Fruit fly (Drosophila melanogaster): ENCODE measurements around the gene PIG-Q.
A peak's percentile ranks its signal among the peaks of the same experiment; 100 is the strongest.

PIG-Q gene

DNA sequence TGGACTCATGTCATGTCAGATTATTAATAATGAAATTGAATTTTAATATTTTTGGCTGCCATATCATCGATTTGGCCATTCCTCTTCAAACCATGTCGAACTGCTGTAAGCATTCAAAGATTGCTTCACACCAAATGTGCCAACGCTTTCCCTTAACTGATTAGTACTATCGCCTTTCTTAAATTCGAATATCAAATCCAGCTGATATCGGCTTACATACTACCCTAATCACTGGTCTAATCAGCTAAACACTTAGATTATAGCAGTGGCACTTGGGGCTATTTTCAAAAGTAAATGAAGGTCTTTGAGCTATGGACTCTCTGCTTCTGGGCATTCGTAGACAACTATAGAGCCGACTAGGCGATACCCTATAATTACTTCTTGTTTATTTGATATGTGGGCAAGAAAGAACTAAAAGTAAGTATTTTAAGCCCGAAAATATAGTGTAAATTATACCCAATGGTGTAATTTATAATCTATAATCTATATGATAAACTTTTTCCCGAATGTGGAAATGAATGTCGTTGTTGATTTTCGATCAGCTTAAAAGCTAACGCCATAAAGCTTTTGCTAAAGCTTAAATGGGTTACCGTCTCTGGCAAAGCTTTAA is 45.0 kb downstream of the PIG-Q start (continued):
- TF ChIP-seq cyc (GFP tag; optimal IDR thresholded peaks at IDR 0.05) (peak; percentile 48), CG11762 (GFP tag; optimal IDR thresholded peaks at IDR 0.05; ENCODE audit: insufficient read depth) (peak; percentile 54), CG3919 (GFP tag; optimal IDR thresholded peaks at IDR 0.05) (peak; percentile 74), CG6808 (GFP tag; optimal IDR thresholded peaks at IDR 0.05) (no peak), Hr38 (GFP tag; optimal IDR thresholded peaks at IDR 0.05) (no peak), Sox14 (GFP tag; optimal IDR thresholded peaks at IDR 0.05) (no peak), OdsH (GFP tag; optimal IDR thresholded peaks at IDR 0.05) (no peak), Smox (GFP tag; optimal IDR thresholded peaks at IDR 0.05) (no peak), CG4318 (GFP tag; optimal IDR thresholded peaks at IDR 0.05) (peak; percentile 38), CG32006 (GFP tag; optimal IDR thresholded peaks at IDR 0.05) (peak; percentile 79), Hr39 (GFP tag; optimal IDR thresholded peaks at IDR 0.05) (no peak), pdm3 (GFP tag; optimal IDR thresholded peaks at IDR 0.05) (peak; percentile 80), esn (GFP tag; optimal IDR thresholded peaks at IDR 0.05) (no peak), CG15336 (GFP tag; IDR thresholded peaks at IDR 0.05) (peak; percentile 90), eg (GFP tag; IDR thresholded peaks at IDR 0.05) (peak; percentile 89), Ets96B (tag; optimal IDR thresholded peaks at IDR 0.05) (peak; percentile 63), CG6276 (GFP tag; optimal IDR thresholded peaks at IDR 0.05) (no peak)

DNA sequence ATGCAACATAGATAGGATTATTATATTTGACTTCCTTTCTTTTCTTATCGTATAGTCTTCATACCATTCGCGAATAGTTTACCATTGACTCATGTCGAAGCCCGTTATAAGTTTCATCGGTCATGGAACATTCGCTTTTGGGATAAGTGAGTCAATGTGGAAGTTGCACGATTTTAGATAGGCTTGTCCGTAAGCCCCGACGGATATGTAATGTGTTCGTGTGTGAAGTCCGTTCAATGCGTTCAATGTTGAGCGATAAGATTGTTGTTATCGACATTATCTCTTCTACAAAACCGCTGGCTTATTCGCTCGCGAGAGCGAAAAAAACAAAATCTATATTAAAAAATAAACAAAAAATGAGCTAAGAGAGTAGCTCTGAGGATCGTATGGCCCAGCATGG is 45.9 kb downstream of the PIG-Q start, which contains the start of gene CG9981:
TSS of gene CG9981 (minus strand) at position 320 of the 400 bp plus-strand sequence.
- TF ChIP-seq OdsH (GFP tag; optimal IDR thresholded peaks at IDR 0.05) (no peak), svp (GFP tag) (peak; percentile 53), vri (GFP tag; optimal IDR thresholded peaks at IDR 0.05) (peak; percentile 21)

DNA sequence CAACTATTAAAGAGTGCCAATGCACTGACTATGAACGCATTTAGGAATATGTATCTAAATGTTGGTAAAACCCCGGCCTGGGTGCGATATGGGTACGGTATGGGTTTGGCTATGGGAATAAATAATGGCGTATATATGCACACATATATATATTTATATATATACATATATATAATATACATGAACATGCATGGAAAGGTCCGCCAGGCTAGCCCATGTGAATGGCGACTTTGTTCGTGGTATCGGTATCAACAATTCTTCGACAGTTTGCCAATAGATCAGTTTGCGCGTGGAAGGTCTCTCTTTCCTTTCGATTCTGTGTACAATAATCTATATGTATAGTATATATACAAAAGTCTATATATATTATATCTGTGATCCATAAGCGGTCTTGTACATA is 46.3 kb downstream of the PIG-Q start, which contains the start of gene CG4301:
TSS of gene CG4301 (plus strand) at position 301 of the 400 bp plus-strand sequence.
- TF ChIP-seq CG3919 (GFP tag; optimal IDR thresholded peaks at IDR 0.05) (no peak), Eip78C (GFP tag) (no peak), Sox102F (GFP tag; optimal IDR thresholded peaks at IDR 0.05) (no peak), esn (GFP tag; optimal IDR thresholded peaks at IDR 0.05) (no peak), dac (GFP tag; optimal IDR thresholded peaks at IDR 0.05) (no peak), Lpt (GFP tag; optimal IDR thresholded peaks at IDR 0.05) (no peak)

DNA sequence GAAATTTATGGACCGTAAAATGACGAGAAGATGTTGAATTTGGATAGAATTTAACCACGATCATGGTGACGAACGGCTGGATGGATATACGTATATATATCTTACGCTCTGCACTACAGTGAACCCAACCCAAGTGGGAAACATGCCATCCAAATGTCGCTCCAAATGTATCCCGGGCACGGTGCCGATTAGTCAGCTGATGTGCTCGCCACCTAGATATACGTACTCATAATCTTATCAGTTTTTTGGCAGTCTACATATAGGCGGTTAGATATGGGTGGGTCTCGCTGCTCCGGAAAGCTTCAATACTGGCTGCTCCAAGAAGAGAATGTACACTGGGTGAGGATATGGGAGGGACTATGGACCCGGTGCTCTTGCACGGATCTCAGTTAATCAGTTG is 47.1 kb downstream of the PIG-Q start:
- TF ChIP-seq CG11762 (GFP tag; optimal IDR thresholded peaks at IDR 0.05; ENCODE audit: insufficient read depth) (no peak), Eip78C (GFP tag) (peak; percentile 46)
